Fruit fly (Drosophila melanogaster): ENCODE measurements around the gene Acox3.
A peak's percentile ranks its signal among the peaks of the same experiment; 100 is the strongest.

The Acox3 gene

DNA sequence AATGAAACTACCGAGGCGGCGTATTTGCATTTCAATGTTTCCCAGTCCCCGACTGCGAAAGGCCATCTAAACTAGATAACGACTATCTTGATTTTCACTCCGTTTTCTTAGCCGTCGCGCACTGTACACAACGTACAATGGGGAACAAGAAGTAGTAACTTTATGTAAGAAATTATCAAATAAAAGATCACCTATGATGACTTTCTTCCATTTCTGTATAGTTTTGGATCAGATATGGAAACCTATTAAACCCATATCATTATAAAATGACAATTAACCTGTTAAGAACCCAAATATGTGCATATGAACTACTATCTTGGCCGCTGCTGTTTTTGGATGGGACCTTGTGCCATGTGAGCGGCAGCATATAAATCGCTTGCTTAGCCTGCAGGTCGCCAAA, 16.1 kb upstream of the Acox3 start:
- TF ChIP-seq foxo (GFP tag; optimal IDR thresholded peaks at IDR 0.05) = peak in 1 of 2 experiments; percentile 0
- TF ChIP-seq CrebA (GFP tag; optimal IDR thresholded peaks at IDR 0.05; ENCODE audit: borderline replicate concordance) = no peak

- TF ChIP-seq Mio (GFP tag; optimal IDR thresholded peaks at IDR 0.05) = no peak
Measured at dm6 chr2L:6463392-6463791, 15.2 kb upstream of the Acox3 start.

- TF ChIP-seq foxo (GFP tag; optimal IDR thresholded peaks at IDR 0.05) (no peak), rgr (GFP tag; optimal IDR thresholded peaks at IDR 0.05) (no peak), Jra (GFP tag; optimal IDR thresholded peaks at IDR 0.05) (no peak), Rel (GFP tag; optimal IDR thresholded peaks at IDR 0.05) (no peak), Rel (tag; optimal IDR thresholded peaks at IDR 0.05) (no peak), brk (GFP tag; optimal IDR thresholded peaks at IDR 0.05) (no peak), Hr83 (GFP tag; optimal IDR thresholded peaks at IDR 0.05; ENCODE audit: poor library complexity, severe bottlenecking) (no peak), jim (GFP tag; optimal IDR thresholded peaks at IDR 0.05) (no peak)
Measured at dm6 chr2L:6462259-6462658, 14.1 kb upstream of the Acox3 start.

dm6 chr2L:6461497-6461896, 13.3 kb upstream of the Acox3 start:
- TF ChIP-seq rgr (GFP tag; optimal IDR thresholded peaks at IDR 0.05) (peak; percentile 87), Dif (GFP tag; optimal IDR thresholded peaks at IDR 0.05; ENCODE audit: partially characterized antibody) (no peak), CrebA (GFP tag; optimal IDR thresholded peaks at IDR 0.05; ENCODE audit: borderline replicate concordance) (no peak), Sp1 (GFP tag; optimal IDR thresholded peaks at IDR 0.05) (peak; percentile 62), Hnf4 (GFP tag; optimal IDR thresholded peaks at IDR 0.05) (peak; percentile 61), Hr78 (GFP tag; optimal IDR thresholded peaks at IDR 0.05) (no peak), OdsH (GFP tag; optimal IDR thresholded peaks at IDR 0.05) (peak; percentile 69), sage (GFP tag; optimal IDR thresholded peaks at IDR 0.05) (no peak), woc (GFP tag; optimal IDR thresholded peaks at IDR 0.05) (peak; percentile 17), dmrt93B (GFP tag; optimal IDR thresholded peaks at IDR 0.05) (peak; percentile 12), jim (GFP tag; optimal IDR thresholded peaks at IDR 0.05) (no peak), Vsx2 (GFP tag; optimal IDR thresholded peaks at IDR 0.05; ENCODE audit: partially characterized antibody) (no peak), ey (GFP tag; optimal IDR thresholded peaks at IDR 0.05) (no peak), Mio (GFP tag; optimal IDR thresholded peaks at IDR 0.05) (no peak), HLH106 (tag; optimal IDR thresholded peaks at IDR 0.05) (peak; percentile 42), dsf (GFP tag; optimal IDR thresholded peaks at IDR 0.05; ENCODE audit: borderline replicate concordance) (no peak), sv (GFP tag; optimal IDR thresholded peaks at IDR 0.05) (no peak), foxo (GFP tag; optimal IDR thresholded peaks at IDR 0.05) (peak in 1 of 2 experiments; percentile 67), Dfd (GFP tag; optimal IDR thresholded peaks at IDR 0.05) (no peak), pan (optimal IDR thresholded peaks at IDR 0.05) (no peak), h (GFP tag; optimal IDR thresholded peaks at IDR 0.05) (peak; percentile 88), Rel (GFP tag; optimal IDR thresholded peaks at IDR 0.05) (no peak), Rel (tag; optimal IDR thresholded peaks at IDR 0.05) (peak; percentile 22), Abd-B (GFP tag; optimal IDR thresholded peaks at IDR 0.05) (no peak), fru (GFP tag; optimal IDR thresholded peaks at IDR 0.05) (peak; percentile 65), psq (GFP tag; optimal IDR thresholded peaks at IDR 0.05) (peak; percentile 20), Hr83 (GFP tag; optimal IDR thresholded peaks at IDR 0.05; ENCODE audit: poor library complexity, severe bottlenecking) (peak; percentile 97), CG32264 (GFP tag; optimal IDR thresholded peaks at IDR 0.05) (peak; percentile 52), CG9705 (GFP tag; optimal IDR thresholded peaks at IDR 0.05) (peak; percentile 17), br (GFP tag; optimal IDR thresholded peaks at IDR 0.05) (peak; percentile 71), brk (GFP tag; optimal IDR thresholded peaks at IDR 0.05) (no peak)

DNA sequence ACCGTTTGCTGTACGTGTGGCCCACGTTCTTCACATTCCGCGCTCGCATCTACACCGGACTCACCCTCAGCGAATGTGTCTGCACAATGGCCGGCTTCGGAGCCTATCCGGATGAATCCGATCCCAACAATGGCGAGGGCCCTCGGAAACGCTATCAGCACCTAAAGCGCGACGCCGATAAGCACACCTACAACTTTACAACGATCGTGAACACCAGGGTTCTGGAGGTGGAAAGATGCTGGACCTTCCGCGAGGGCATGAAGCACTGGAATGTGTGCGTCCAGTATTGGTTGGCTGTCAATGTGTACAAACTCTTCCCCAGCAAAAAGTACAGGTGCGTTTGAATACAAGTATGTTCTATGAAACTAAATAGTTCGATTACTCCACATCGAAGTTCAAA, 9.4 kb upstream of the Acox3 start:
- TF ChIP-seq Rel (GFP tag; optimal IDR thresholded peaks at IDR 0.05) (no peak), Rel (tag; optimal IDR thresholded peaks at IDR 0.05) (peak; percentile 5), foxo (GFP tag; optimal IDR thresholded peaks at IDR 0.05) (no peak)

Measured in whole organism, wandering third instar larva.